Worm (Caenorhabditis elegans): ENCODE data around the gene acs-14.

Gene acs-14

ce11 chrV:9539638-9540037 lies 31.7 kb downstream of the acs-14 start, which contains the start of gene C50F4.12:
Gene C50F4.12, minus strand, starts transcription at chrV:9539738.
- TF ChIP-seq hnd-1 (tag; optimal IDR thresholded peaks at IDR 0.05) (no peak), B0310.2 (tag; optimal IDR thresholded peaks at IDR 0.05) (no peak), ama-1 (optimal IDR thresholded peaks at IDR 0.05) (no peak)

- no peak for TF ChIP-seq F13C5.2 (tag; optimal IDR thresholded peaks at IDR 0.05)
- no peak for TF ChIP-seq tbx-11 (GFP tag; IDR thresholded peaks at IDR 0.05)
- TF ChIP-seq hmg-4 (GFP tag; optimal IDR thresholded peaks at IDR 0.05), result no peak
- no peak for TF ChIP-seq scrt-1 (GFP tag; IDR thresholded peaks at IDR 0.05)
- no peak for TF ChIP-seq ceh-13 (GFP tag; optimal IDR thresholded peaks at IDR 0.05)
- TF ChIP-seq hnd-1 (tag; optimal IDR thresholded peaks at IDR 0.05), result no peak
- no peak for TF ChIP-seq flt-1 (GFP tag; IDR thresholded peaks at IDR 0.05)
- no peak for TF ChIP-seq sea-1 (GFP tag; conservative IDR thresholded peaks at IDR 0.05)
- no peak for TF ChIP-seq tra-4 (tag; optimal IDR thresholded peaks at IDR 0.05)
- no peak for TF ChIP-seq B0310.2 (tag; optimal IDR thresholded peaks at IDR 0.05)
Measured at ce11 chrV:9541506-9541905, 33.6 kb downstream of the acs-14 start, which contains the start of gene C50F4.16. Gene C50F4.16, minus strand, starts transcription at chrV:9541606.

- TF ChIP-seq scrt-1 (GFP tag; IDR thresholded peaks at IDR 0.05) (no peak), tbx-37 (GFP tag; conservative IDR thresholded peaks at IDR 0.05) (no peak; the same call in 1 of the 2 replicates), pes-1 (GFP tag; IDR thresholded peaks at IDR 0.05) (no peak; the same call in none of the 2 replicates), flt-1 (GFP tag; IDR thresholded peaks at IDR 0.05) (peak; percentile 39; the same call in 1 of the 2 replicates), aly-1 (tag; optimal IDR thresholded peaks at IDR 0.05) (no peak), tra-4 (tag; optimal IDR thresholded peaks at IDR 0.05) (no peak), hmg-4 (GFP tag; optimal IDR thresholded peaks at IDR 0.05) (no peak), F13C5.2 (tag; optimal IDR thresholded peaks at IDR 0.05) (peak; percentile 31), ets-7 (tag; optimal IDR thresholded peaks at IDR 0.05) (no peak)
Measured at ce11 chrV:9544176-9544632, 36.3 kb downstream of the acs-14 start, which contains the start of gene mdf-1. Gene mdf-1, minus strand, starts transcription at chrV:9544226.

- no peak for TF ChIP-seq B0310.2 (tag; optimal IDR thresholded peaks at IDR 0.05)
- no peak for TF ChIP-seq hnd-1 (tag; optimal IDR thresholded peaks at IDR 0.05)
- no peak for TF ChIP-seq tbx-11 (GFP tag; IDR thresholded peaks at IDR 0.05)
- TF ChIP-seq sea-1 (GFP tag; conservative IDR thresholded peaks at IDR 0.05), result no peak
- TF ChIP-seq tbx-37 (GFP tag; conservative IDR thresholded peaks at IDR 0.05), result no peak
- TF ChIP-seq hmbx-1 (tag; optimal IDR thresholded peaks at IDR 0.05), result no peak
Measured at ce11 chrV:9545238-9545709, 37.3 kb downstream of the acs-14 start, which contains the start of the genes his-35 and his-41. Gene his-35, minus strand, starts transcription at chrV:9545288. Gene his-41, plus strand, starts transcription at chrV:9545536.

ce11 chrV:9546042-9546581 lies 38.2 kb downstream of the acs-14 start, which contains the start of gene C50F4.6:
Gene C50F4.6, plus strand, starts transcription at chrV:9546092.
- TF ChIP-seq hmg-4 (GFP tag; optimal IDR thresholded peaks at IDR 0.05) (no peak), pes-1 (GFP tag; IDR thresholded peaks at IDR 0.05) (peak; percentile 58)

- TF ChIP-seq aly-1 (tag; optimal IDR thresholded peaks at IDR 0.05) (no peak), ets-7 (tag; optimal IDR thresholded peaks at IDR 0.05) (no peak), B0310.2 (tag; optimal IDR thresholded peaks at IDR 0.05) (no peak), tbx-11 (GFP tag; IDR thresholded peaks at IDR 0.05) (no peak), F13C5.2 (tag; optimal IDR thresholded peaks at IDR 0.05) (peak; percentile 41), hnd-1 (tag; optimal IDR thresholded peaks at IDR 0.05) (no peak), sea-1 (GFP tag; conservative IDR thresholded peaks at IDR 0.05) (no peak), tbx-37 (GFP tag; conservative IDR thresholded peaks at IDR 0.05) (0 out of 2 replicates have a peak, but pooled peaks have one; percentile 34), scrt-1 (GFP tag; IDR thresholded peaks at IDR 0.05) (no peak), pes-1 (GFP tag; IDR thresholded peaks at IDR 0.05) (peak; percentile 53; the same call in 1 of the 2 replicates), flt-1 (GFP tag; IDR thresholded peaks at IDR 0.05) (peak; percentile 61), hmg-4 (GFP tag; optimal IDR thresholded peaks at IDR 0.05) (peak; percentile 64), ama-1 (optimal IDR thresholded peaks at IDR 0.05) (no peak), tra-4 (tag; optimal IDR thresholded peaks at IDR 0.05) (peak; percentile 41), hmbx-1 (tag; optimal IDR thresholded peaks at IDR 0.05) (peak; percentile 16), ceh-36 (tag; optimal IDR thresholded peaks at IDR 0.05) (no peak), ceh-13 (GFP tag; optimal IDR thresholded peaks at IDR 0.05) (no peak)
Measured at ce11 chrV:9546860-9547269, 38.9 kb downstream of the acs-14 start, which contains the start of gene his-37. Gene his-37, plus strand, starts transcription at chrV:9547105.

- TF ChIP-seq ama-1 (optimal IDR thresholded peaks at IDR 0.05) (no peak), tbx-11 (GFP tag; IDR thresholded peaks at IDR 0.05) (no peak), scrt-1 (GFP tag; IDR thresholded peaks at IDR 0.05) (no peak), hnd-1 (tag; optimal IDR thresholded peaks at IDR 0.05) (no peak), pes-1 (GFP tag; IDR thresholded peaks at IDR 0.05) (no peak), F13C5.2 (tag; optimal IDR thresholded peaks at IDR 0.05) (no peak), B0310.2 (tag; optimal IDR thresholded peaks at IDR 0.05) (no peak), tbx-37 (GFP tag; conservative IDR thresholded peaks at IDR 0.05) (no peak), hmbx-1 (tag; optimal IDR thresholded peaks at IDR 0.05) (no peak), sea-1 (GFP tag; conservative IDR thresholded peaks at IDR 0.05) (no peak), ets-7 (tag; optimal IDR thresholded peaks at IDR 0.05) (no peak), flt-1 (GFP tag; IDR thresholded peaks at IDR 0.05) (no peak), ceh-36 (tag; optimal IDR thresholded peaks at IDR 0.05) (no peak), hmg-4 (GFP tag; optimal IDR thresholded peaks at IDR 0.05) (no peak), tra-4 (tag; optimal IDR thresholded peaks at IDR 0.05) (no peak), ceh-13 (GFP tag; optimal IDR thresholded peaks at IDR 0.05) (no peak)
Measured at ce11 chrV:9549459-9549858, 41.5 kb downstream of the acs-14 start, which contains the start of gene nstp-10. Gene nstp-10, minus strand, starts transcription at chrV:9549836.

ce11 chrV:9550313-9550712 lies 42.4 kb downstream of the acs-14 start, which contains the start of gene ehbp-1:
Gene ehbp-1, plus strand, starts transcription at chrV:9550644.
- TF ChIP-seq hnd-1 (tag; optimal IDR thresholded peaks at IDR 0.05), result no peak
- no peak for TF ChIP-seq ets-7 (tag; optimal IDR thresholded peaks at IDR 0.05)
- no peak for TF ChIP-seq aly-1 (tag; optimal IDR thresholded peaks at IDR 0.05)
- TF ChIP-seq hmbx-1 (tag; optimal IDR thresholded peaks at IDR 0.05), result no peak
- TF ChIP-seq tra-4 (tag; optimal IDR thresholded peaks at IDR 0.05), result no peak
- TF ChIP-seq pes-1 (GFP tag; IDR thresholded peaks at IDR 0.05), result no peak
- no peak for TF ChIP-seq tbx-37 (GFP tag; conservative IDR thresholded peaks at IDR 0.05)
- TF ChIP-seq ceh-13 (GFP tag; optimal IDR thresholded peaks at IDR 0.05), result no peak
- no peak for TF ChIP-seq sea-1 (GFP tag; conservative IDR thresholded peaks at IDR 0.05)
- TF ChIP-seq ceh-36 (tag; optimal IDR thresholded peaks at IDR 0.05), result no peak
- no peak for TF ChIP-seq F13C5.2 (tag; optimal IDR thresholded peaks at IDR 0.05)
- no peak for TF ChIP-seq B0310.2 (tag; optimal IDR thresholded peaks at IDR 0.05)
- TF ChIP-seq hmg-4 (GFP tag; optimal IDR thresholded peaks at IDR 0.05), result no peak
- no peak for TF ChIP-seq flt-1 (GFP tag; IDR thresholded peaks at IDR 0.05)
- no peak for TF ChIP-seq tbx-11 (GFP tag; IDR thresholded peaks at IDR 0.05)
